Fruit fly (Drosophila melanogaster) whole organism, adult: ENCODE results near the gene da.

Experiments used
- CG11617 ChIP-seq: fragments of 200-800 bp; sonication (Bioruptor generic); optimal IDR thresholded peaks from 2 replicates; lab custom pipeline; 2017; ENCODE audit warnings: mild to moderate bottlenecking, missing biosample characterization, missing genetic modification reagents, missing genetic modification characterization
- CG5204 ChIP-seq: fragments of 200-800 bp; sonication (Bioruptor generic); optimal IDR thresholded peaks from 2 replicates; lab custom pipeline; 2016; ENCODE audit warnings: missing biosample characterization, missing genetic modification characterization
- CG7101 ChIP-seq: fragments of 200-800 bp; sonication (Bioruptor generic); optimal IDR thresholded peaks from 2 replicates; lab custom pipeline; 2018; ENCODE audit warnings: missing biosample characterization, mild to moderate bottlenecking, missing genetic modification characterization, moderate library complexity
- Clk ChIP-seq: fragments of 200-800 bp; sonication (Bioruptor generic); optimal IDR thresholded peaks from 2 replicates; lab custom pipeline; 2017; ENCODE audit warnings: missing biosample characterization, missing genetic modification characterization
- Hr96 ChIP-seq: fragments of 200-800 bp; sonication (Bioruptor generic); optimal IDR thresholded peaks from 2 replicates; lab custom pipeline; 2016; ENCODE audit warnings: missing biosample characterization, missing genetic modification characterization
- bab1 ChIP-seq: fragments of 200-800 bp; sonication (Bioruptor generic); optimal IDR thresholded peaks from 3 replicates; lab custom pipeline; 2019; ENCODE audit warnings: missing biosample characterization, mild to moderate bottlenecking, missing genetic modification characterization, moderate library complexity
- cnc ChIP-seq, 2 experiments: fragments of >200 bp; optimal IDR thresholded peaks; 2 replicates each; lab custom pipeline; 2017
- kay ChIP-seq: fragments of 200-800 bp; sonication (Bioruptor generic); peaks from one replicate; lab custom pipeline; 2016; ENCODE audit warnings: missing biosample characterization, missing genetic modification characterization, borderline replicate concordance
- pad ChIP-seq: fragments of 200-800 bp; sonication (Bioruptor generic); optimal IDR thresholded peaks from 3 replicates; lab custom pipeline; 2017; ENCODE audit warnings: missing biosample characterization, missing genetic modification characterization, mild to moderate bottlenecking, moderate library complexity, missing genetic modification reagents
- toe ChIP-seq: fragments of 200-800 bp; sonication (Bioruptor generic); optimal IDR thresholded peaks from 2 replicates; lab custom pipeline; 2016; ENCODE audit warnings: missing biosample characterization, missing genetic modification characterization

dm6 chr2L:10396488-10396824, 8.6 kb downstream of the da start, which contains the start of gene Cnot4:
- TF ChIP-seq CG7101 (no peak), Clk (GFP tag; lab: Kevin White, UChicago) (no peak), bab1 (GFP tag; lab: Kevin White, UChicago) (no peak), CG5204 (GFP tag; lab: Kevin White, UChicago) (no peak), pad (no peak), toe (GFP tag; lab: Kevin White, UChicago) (no peak), cnc (optimal IDR thresholded peaks at IDR 0.05; lab: Kevin White, UChicago) (no peak), CG11617 (no peak), kay (no peak), Hr96 (GFP tag; lab: Kevin White, UChicago) (no peak)
